Worm (Caenorhabditis elegans): Measurements from ENCODE around the gene F54E2.9.

ce11 chrV:2795998-2796397 lies 17.8 kb downstream of the F54E2.9 start, which contains the start of gene F54E2.2:
- TF ChIP-seq hlh-26 (GFP tag; conservative IDR thresholded peaks at IDR 0.05) (no peak), gei-17 (GFP tag; optimal IDR thresholded peaks at IDR 0.05) (no peak), atf-7 (tag; optimal IDR thresholded peaks at IDR 0.05) (no peak), ztf-25 (GFP tag; IDR thresholded peaks at IDR 0.05) (no peak), aptf-2 (GFP tag; conservative IDR thresholded peaks at IDR 0.05) (no peak)
